Worm (Caenorhabditis elegans) whole organism, late embryonic: ENCODE measurements around the gene dbn-1.
"Not testable (repeated sequence)": the region's sequence is repeated elsewhere in the genome, so short reads cannot be mapped to it uniquely, and the experiment has no call there.

ENCODE experiments used
- F13H6.1 ChIP-seq: sonication (generic microtip); optimal IDR thresholded peaks from 2 replicates; lab custom pipeline; 2016; ENCODE audit warnings: missing genetic modification characterization, missing compliant biosample characterization
- K09A11.1 ChIP-seq: sonication (generic microtip); optimal IDR thresholded peaks from 2 replicates; lab custom pipeline; 2017; ENCODE audit warnings: antibody characterized with exemption, mild to moderate bottlenecking, missing genetic modification characterization, missing compliant biosample characterization; ENCODE audit not compliant: insufficient read depth
- T23F11.4 ChIP-seq: fragments of 200-800 bp; sonication (Bioruptor generic); optimal IDR thresholded peaks from 2 replicates; lab custom pipeline; 2018; ENCODE audit warnings: mild to moderate bottlenecking, missing genetic modification characterization, missing compliant biosample characterization
- Y22D7AL.16 ChIP-seq: sonication (generic microtip); optimal IDR thresholded peaks from 2 replicates; lab custom pipeline; 2016; ENCODE audit warnings: missing genetic modification characterization, missing compliant biosample characterization
- ama-1 ChIP-seq: fragments of 150-350 bp; optimal IDR thresholded peaks from 2 replicates; lab custom pipeline; 2014
- ceh-14 ChIP-seq: sonication (generic microtip); optimal IDR thresholded peaks from 2 replicates; lab custom pipeline; 2016; ENCODE audit warnings: missing genotype, missing genetic modification characterization, missing compliant biosample characterization
- ceh-18 ChIP-seq: sonication (generic microtip); optimal IDR thresholded peaks from 2 replicates; lab custom pipeline; 2016; ENCODE audit warnings: missing genetic modification characterization, missing compliant biosample characterization
- ceh-2 ChIP-seq: sonication (generic microtip); optimal IDR thresholded peaks from 2 replicates; lab custom pipeline; 2016; ENCODE audit warnings: missing genotype, missing genetic modification characterization, missing compliant biosample characterization
- ceh-22 ChIP-seq: sonication (generic microtip); optimal IDR thresholded peaks from 2 replicates; lab custom pipeline; 2017; ENCODE audit warnings: missing biosample characterization, missing genetic modification characterization
- ceh-34 ChIP-seq: sonication (generic microtip); optimal IDR thresholded peaks from 2 replicates; lab custom pipeline; 2016; ENCODE audit warnings: mild to moderate bottlenecking, missing genetic modification characterization, missing compliant biosample characterization
- ceh-48 ChIP-seq: sonication (generic microtip); optimal IDR thresholded peaks from 2 replicates; lab custom pipeline; 2016; ENCODE audit warnings: missing genetic modification characterization, inconsistent platforms, missing compliant biosample characterization
- dve-1 ChIP-seq: sonication (generic microtip); optimal IDR thresholded peaks from 2 replicates; lab custom pipeline; 2017; ENCODE audit warnings: antibody characterized with exemption, mild to moderate bottlenecking, missing genetic modification characterization, missing compliant biosample characterization
- fkh-6 ChIP-seq: sonication (generic microtip); optimal IDR thresholded peaks from 2 replicates; lab custom pipeline; 2016; ENCODE audit warnings: missing genetic modification characterization, missing compliant biosample characterization
- gmeb-2 ChIP-seq: sonication (generic microtip); optimal IDR thresholded peaks from 2 replicates; lab custom pipeline; 2016; ENCODE audit warnings: missing genetic modification characterization, inconsistent platforms, missing compliant biosample characterization
- hlh-30 ChIP-seq: sonication (generic microtip); optimal IDR thresholded peaks from 2 replicates; lab custom pipeline; 2017; ENCODE audit warnings: antibody characterized with exemption, missing genetic modification characterization, missing compliant biosample characterization; ENCODE audit not compliant: insufficient read depth
- hlh-6 ChIP-seq: sonication (generic microtip); optimal IDR thresholded peaks from 2 replicates; lab custom pipeline; 2016; ENCODE audit warnings: missing genotype, missing genetic modification characterization, missing compliant biosample characterization
- nfya-1 ChIP-seq: sonication (generic microtip); optimal IDR thresholded peaks from 2 replicates; lab custom pipeline; 2017; ENCODE audit warnings: missing genetic modification characterization, mild to moderate bottlenecking, missing compliant biosample characterization, antibody characterized with exemption, moderate library complexity
- nhr-11 ChIP-seq: fragments of 150-350 bp; optimal IDR thresholded peaks from 2 replicates; lab custom pipeline; 2014; ENCODE audit warnings: missing biosample characterization, missing genetic modification characterization
- npax-4 ChIP-seq: sonication (generic microtip); optimal IDR thresholded peaks from 2 replicates; lab custom pipeline; 2016; ENCODE audit warnings: missing genetic modification characterization, missing compliant biosample characterization
- odd-2 ChIP-seq: sonication (generic microtip); optimal IDR thresholded peaks from 2 replicates; lab custom pipeline; 2017; ENCODE audit warnings: antibody characterized with exemption, mild to moderate bottlenecking, missing genetic modification characterization, missing compliant biosample characterization
- pag-3 ChIP-seq: sonication (generic microtip); optimal IDR thresholded peaks from 2 replicates; lab custom pipeline; 2016; ENCODE audit warnings: missing compliant biosample characterization, missing genetic modification characterization, borderline replicate concordance
- pha-4 ChIP-seq: fragments of 150-350 bp; optimal IDR thresholded peaks from 2 replicates; lab custom pipeline; 2018; ENCODE audit warnings: missing biosample characterization, missing genetic modification reagents, missing genetic modification characterization
- pros-1 ChIP-seq: fragments of 150-350 bp; optimal IDR thresholded peaks from 2 replicates; lab custom pipeline; 2014; ENCODE audit warnings: missing biosample characterization, missing genetic modification reagents, missing genetic modification characterization
- rnt-1 ChIP-seq: sonication (generic microtip); optimal IDR thresholded peaks from 2 replicates; lab custom pipeline; 2016; ENCODE audit warnings: missing genetic modification characterization, missing compliant biosample characterization
- sdc-2 ChIP-seq: sonication (generic microtip); optimal IDR thresholded peaks from 2 replicates; lab custom pipeline; 2016; ENCODE audit warnings: missing genotype, missing genetic modification characterization, missing compliant biosample characterization
- sox-2 ChIP-seq: fragments of 200-800 bp; sonication (Bioruptor generic); IDR thresholded peaks from 2 replicates; pipeline ENCODE4 v1.3.6; 2022; ENCODE audit warnings: missing genetic modification reagents, missing genetic modification characterization, missing compliant biosample characterization
- sox-4 ChIP-seq: sonication (generic microtip); optimal IDR thresholded peaks from 2 replicates; lab custom pipeline; 2017; ENCODE audit warnings: mild to moderate bottlenecking, missing genetic modification characterization, inconsistent platforms, missing compliant biosample characterization
- tbx-2 ChIP-seq: sonication (generic microtip); optimal IDR thresholded peaks from 2 replicates; lab custom pipeline; 2016; ENCODE audit warnings: missing genetic modification characterization, missing compliant biosample characterization
- ttx-3 ChIP-seq: sonication (generic microtip); optimal IDR thresholded peaks from 2 replicates; lab custom pipeline; 2016; ENCODE audit warnings: missing genetic modification reagents, missing genetic modification characterization, missing compliant biosample characterization
- unc-42 ChIP-seq: sonication (generic microtip); optimal IDR thresholded peaks from 2 replicates; lab custom pipeline; 2016; ENCODE audit warnings: missing genotype, missing genetic modification characterization, missing compliant biosample characterization
- unc-55 ChIP-seq: sonication (generic microtip); optimal IDR thresholded peaks from 2 replicates; lab custom pipeline; 2017; ENCODE audit warnings: missing biosample characterization, missing genetic modification reagents, missing genetic modification characterization
- unc-86 ChIP-seq: sonication (generic microtip); optimal IDR thresholded peaks from 2 replicates; lab custom pipeline; 2016; ENCODE audit warnings: missing genetic modification characterization, missing compliant biosample characterization

The dbn-1 gene

ce11 chrIII:13751144-13751543 is 10.7 kb downstream of the dbn-1 start, which contains the start of gene mlc-7:
Gene mlc-7, plus strand, starts transcription at chrIII:13751444.
- not testable (repeated sequence) for TF ChIP-seq ceh-34 (tag; lab: Kevin White, UChicago); Y22D7AL.16 (tag; lab: Kevin White, UChicago); hlh-30

DNA sequence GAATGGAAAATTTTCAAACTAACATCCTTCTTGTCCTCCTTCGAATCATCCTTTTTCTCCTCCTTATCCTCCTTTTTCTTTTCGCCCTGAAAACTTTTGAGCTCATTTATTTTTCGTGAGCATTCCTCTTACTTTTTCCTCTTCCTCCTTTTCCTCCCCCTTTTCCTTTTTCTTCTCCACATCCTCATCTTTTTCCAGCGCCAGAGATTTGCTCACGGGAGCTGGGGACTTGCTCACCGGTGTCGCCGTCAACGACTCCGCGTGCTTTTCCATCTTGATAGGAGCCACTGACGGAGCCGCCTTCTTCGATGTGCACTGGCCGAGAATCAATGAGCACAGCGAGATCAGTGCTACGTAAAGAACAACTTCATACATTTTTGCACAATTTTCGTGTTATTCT is 13.6 kb downstream of the dbn-1 start, which contains the start of gene K08E3.2:
Gene K08E3.2, minus strand, starts transcription at position 375 of the 400 bp plus-strand sequence.
- no peak for TF ChIP-seq gmeb-2
- TF ChIP-seq ceh-48 (tag; lab: Kevin White, UChicago), result no peak
- TF ChIP-seq odd-2, result no peak
- no peak for TF ChIP-seq unc-42 (tag; lab: Kevin White, UChicago)
- TF ChIP-seq, all 69 proteins: peak for 0

ce11 chrIII:13743922-13744321 is 17.9 kb downstream of the dbn-1 start, which contains the start of gene tyr-2:
Gene tyr-2, plus strand, starts transcription at chrIII:13744222.
- TF ChIP-seq K09A11.1 (tag; lab: Kevin White, UChicago), result no peak
- TF ChIP-seq ceh-14 (tag; lab: Kevin White, UChicago), result no peak
- TF ChIP-seq dve-1 (tag; lab: Kevin White, UChicago), result no peak
- no peak for TF ChIP-seq ceh-18 (tag; lab: Kevin White, UChicago)
- TF ChIP-seq unc-55, result no peak
- TF ChIP-seq T23F11.4, result no peak
- TF ChIP-seq nhr-11 (tag; lab: Kevin White, UChicago), result no peak
- TF ChIP-seq ttx-3 (tag; lab: Kevin White, UChicago), result no peak
- TF ChIP-seq rnt-1 (tag; lab: Kevin White, UChicago), result no peak
- TF ChIP-seq sox-4 (tag; lab: Kevin White, UChicago), result no peak
- no peak for TF ChIP-seq pag-3 (tag; lab: Kevin White, UChicago)
- no peak for TF ChIP-seq ceh-22 (tag; lab: Kevin White, UChicago)
- no peak for TF ChIP-seq pros-1 (tag; lab: Kevin White, UChicago)
- no peak for TF ChIP-seq nfya-1
- TF ChIP-seq sox-2 (GFP tag; lab: Robert Waterston, UW), result no peak
- no peak for TF ChIP-seq unc-86 (tag; lab: Kevin White, UChicago)
- TF ChIP-seq sdc-2 (tag; lab: Kevin White, UChicago), result no peak

- no peak for TF ChIP-seq hlh-6 (tag; lab: Kevin White, UChicago)
- no peak for TF ChIP-seq unc-42 (tag; lab: Kevin White, UChicago)
- TF ChIP-seq npax-4 (tag; lab: Kevin White, UChicago), result no peak
These were observed 19.8 kb downstream of the dbn-1 start for ce11 chrIII:13742028-13742427.

DNA sequence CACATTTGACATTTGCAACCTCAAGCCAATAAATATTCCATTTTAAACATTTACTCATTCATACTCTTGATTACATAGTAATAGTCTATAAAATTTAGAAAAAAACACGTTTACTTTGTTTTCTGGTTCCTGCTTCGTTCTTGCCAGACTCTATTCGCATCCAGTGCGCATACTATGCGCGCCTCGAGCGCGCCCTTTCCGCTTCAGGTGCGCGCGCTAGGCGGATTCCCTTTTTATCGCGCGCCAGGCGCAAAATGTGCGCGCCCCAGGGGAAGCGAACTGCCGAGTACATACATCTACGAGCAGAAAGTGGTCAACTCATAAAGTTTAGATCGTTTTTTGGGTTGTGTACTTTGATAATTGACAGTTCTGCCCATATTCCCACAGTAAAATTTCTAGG is 20.5 kb downstream of the dbn-1 start:
- TF ChIP-seq pha-4 (tag; lab: Kevin White, UChicago) (no peak), ceh-2 (tag; lab: Kevin White, UChicago) (no peak), fkh-6 (tag; lab: Kevin White, UChicago) (no peak), tbx-2 (tag; lab: Kevin White, UChicago) (no peak), ceh-14 (tag; lab: Kevin White, UChicago) (no peak), sox-2 (GFP tag; lab: Robert Waterston, UW) (no peak), T23F11.4 (no peak)

DNA sequence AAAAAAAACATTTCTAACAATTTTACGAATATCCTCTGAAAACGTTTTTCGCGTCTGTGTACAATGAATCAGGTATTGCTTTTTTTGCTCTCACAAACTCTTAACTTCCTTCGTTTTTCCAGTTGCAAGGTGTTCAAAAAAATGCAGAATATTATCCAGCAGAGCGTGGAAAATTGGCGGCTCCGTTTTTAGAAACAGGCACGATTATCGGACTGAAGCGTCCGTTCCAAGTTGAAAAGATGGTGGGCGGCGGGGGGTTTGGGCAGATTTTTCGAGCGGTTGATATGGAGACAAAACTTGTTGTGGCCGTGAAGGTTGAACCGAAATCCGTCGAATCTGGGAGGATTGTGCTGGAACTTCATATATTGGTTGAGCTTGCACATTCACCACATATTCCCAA is 26.9 kb downstream of the dbn-1 start, which contains the start of gene W06F12.3:
Gene W06F12.3, plus strand, starts transcription at position 23 of the 400 bp plus-strand sequence.
- TF ChIP-seq ama-1 (lab: Kevin White, UChicago) (no peak), F13H6.1 (tag; lab: Kevin White, UChicago) (no peak)
